Fruit fly (Drosophila melanogaster) whole organism, embryonic: ENCODE data around the gene Vps52.

Source experiments
- Asciz ChIP-seq: fragments of 200-800 bp; sonication (Bioruptor generic); optimal IDR thresholded peaks from 2 replicates; lab custom pipeline; 2017; ENCODE audit warnings: missing biosample characterization, mild to moderate bottlenecking, missing genetic modification characterization, missing genetic modification reagents
- Awh ChIP-seq: fragments of 200-800 bp; sonication (Bioruptor generic); IDR thresholded peaks from 2 replicates; pipeline ENCODE4, ENCODE4 v1.3.6; 2022; ENCODE audit warnings: missing biosample characterization, missing genetic modification characterization
- Bgb ChIP-seq: fragments of 200-800 bp; sonication (Bioruptor generic); IDR thresholded peaks from 2 replicates; pipeline ENCODE4 v1.3.6; 2022; ENCODE audit warnings: missing biosample characterization, missing genetic modification characterization; ENCODE audit not compliant: partially characterized antibody
- CG10267 ChIP-seq: fragments of 200-800 bp; sonication (Bioruptor generic); optimal IDR thresholded peaks from 2 replicates; lab custom pipeline; 2018; ENCODE audit warnings: missing biosample characterization, mild to moderate bottlenecking, missing genetic modification characterization, moderate library complexity
- CG10321 ChIP-seq: fragments of 200-800 bp; sonication (Bioruptor generic); IDR thresholded peaks from 2 replicates; pipeline ENCODE4 v1.3.6; 2022; ENCODE audit warnings: missing biosample characterization, missing genetic modification characterization
- CG10462 ChIP-seq: fragments of 200-800 bp; sonication (Bioruptor generic); optimal IDR thresholded peaks from 2 replicates; lab custom pipeline; 2016; ENCODE audit warnings: missing biosample characterization, missing genetic modification characterization
- CG12659 ChIP-seq: fragments of 200-800 bp; sonication (Bioruptor generic); optimal IDR thresholded peaks from 3 replicates; lab custom pipeline; 2017; ENCODE audit warnings: mild to moderate bottlenecking, missing biosample characterization, missing genetic modification reagents, missing genetic modification characterization
- CG17359 ChIP-seq: fragments of 200-800 bp; sonication (Bioruptor generic); optimal IDR thresholded peaks from 3 replicates; lab custom pipeline; 2018; ENCODE audit warnings: missing biosample characterization, mild to moderate bottlenecking, missing genetic modification characterization, moderate library complexity
- CG18599 ChIP-seq: fragments of 200-800 bp; sonication (Bioruptor generic); optimal IDR thresholded peaks from 3 replicates; lab custom pipeline; 2017; ENCODE audit warnings: missing biosample characterization, missing genetic modification characterization, mild to moderate bottlenecking, moderate library complexity, missing genetic modification reagents
- CG2116 ChIP-seq: fragments of 200-800 bp; sonication (Bioruptor generic); optimal IDR thresholded peaks from 3 replicates; lab custom pipeline; 2018; ENCODE audit warnings: missing biosample characterization, mild to moderate bottlenecking, missing genetic modification characterization
- CG3847 ChIP-seq: fragments of 200-800 bp; sonication (Bioruptor generic); IDR thresholded peaks from 2 replicates; pipeline ENCODE4 v1.3.6; 2022; ENCODE audit warnings: missing biosample characterization, missing genetic modification characterization
- CG4617 ChIP-seq: fragments of 200-800 bp; sonication (Bioruptor generic); optimal IDR thresholded peaks from 3 replicates; lab custom pipeline; 2016; ENCODE audit warnings: missing biosample characterization, missing genetic modification characterization, borderline replicate concordance
- CG9609 ChIP-seq: fragments of 200-800 bp; sonication (Bioruptor generic); optimal IDR thresholded peaks from 3 replicates; lab custom pipeline; 2016; ENCODE audit warnings: missing biosample characterization, missing genetic modification characterization
- CG9797 ChIP-seq: fragments of 200-800 bp; sonication (Bioruptor generic); optimal IDR thresholded peaks from 3 replicates; lab custom pipeline; 2018; ENCODE audit warnings: missing biosample characterization, mild to moderate bottlenecking, missing genetic modification characterization
- CG9932 ChIP-seq: fragments of 200-800 bp; sonication (Bioruptor generic); IDR thresholded peaks from 2 replicates; pipeline ENCODE4 v1.3.6; 2022; ENCODE audit warnings: missing biosample characterization, missing genetic modification characterization
- Dek ChIP-seq: fragments of 200-800 bp; sonication (Bioruptor generic); optimal IDR thresholded peaks from 3 replicates; lab custom pipeline; 2019; ENCODE audit warnings: missing biosample characterization, mild to moderate bottlenecking, missing genetic modification characterization, moderate library complexity
- Dref ChIP-seq: fragments of 200-800 bp; sonication (Bioruptor generic); IDR thresholded peaks from 2 replicates; pipeline ENCODE4 v1.3.6; 2022; ENCODE audit warnings: missing biosample characterization, missing genetic modification characterization
- E2f1 ChIP-seq: fragments of 200-800 bp; sonication (Bioruptor generic); IDR thresholded peaks from 2 replicates; pipeline ENCODE4 v1.3.6; 2022; ENCODE audit warnings: missing biosample characterization, missing genetic modification characterization
- HLH4C ChIP-seq: fragments of 200-800 bp; sonication (Bioruptor generic); IDR thresholded peaks from 3 replicates; pipeline ENCODE4 v1.3.6; 2022; ENCODE audit warnings: missing biosample characterization, missing genetic modification characterization; ENCODE audit not compliant: partially characterized antibody
- HmgZ ChIP-seq: fragments of 200-800 bp; sonication (Bioruptor generic); optimal IDR thresholded peaks from 2 replicates; lab custom pipeline; 2018; ENCODE audit warnings: missing biosample characterization, mild to moderate bottlenecking, missing genetic modification characterization
- Hmr ChIP-seq: fragments of 200-800 bp; sonication (Bioruptor generic); optimal IDR thresholded peaks from 3 replicates; lab custom pipeline; 2017; ENCODE audit warnings: mild to moderate bottlenecking, missing biosample characterization, missing genetic modification reagents, missing genetic modification characterization
- Hr3 ChIP-seq: fragments of 200-800 bp; sonication (Bioruptor generic); optimal IDR thresholded peaks from 3 replicates; lab custom pipeline; 2016; ENCODE audit warnings: missing biosample characterization, missing genetic modification characterization
- Lpt ChIP-seq: fragments of >200 bp; optimal IDR thresholded peaks from 2 replicates; lab custom pipeline; 2018; ENCODE audit warnings: missing biosample characterization, missing genetic modification characterization
- Mad ChIP-seq: fragments of 200-800 bp; sonication (Bioruptor generic); optimal IDR thresholded peaks from 2 replicates; lab custom pipeline; 2016; ENCODE audit warnings: missing biosample characterization, missing genetic modification characterization
- Myb ChIP-seq: fragments of 200-800 bp; sonication (Bioruptor generic); optimal IDR thresholded peaks from 2 replicates; lab custom pipeline; 2016; ENCODE audit warnings: missing biosample characterization, missing genetic modification characterization
- Sin3A ChIP-seq: fragments of >200 bp; optimal IDR thresholded peaks from 2 replicates; lab custom pipeline; 2018
- Xrp1 ChIP-seq: fragments of 200-800 bp; sonication (Bioruptor generic); IDR thresholded peaks from 2 replicates; pipeline ENCODE4 v1.3.6; 2022; ENCODE audit warnings: missing biosample characterization, missing genetic modification characterization
- YL-1 ChIP-seq: fragments of 200-800 bp; sonication (Bioruptor generic); optimal IDR thresholded peaks from 3 replicates; lab custom pipeline; 2017; ENCODE audit warnings: missing biosample characterization, mild to moderate bottlenecking, missing genetic modification characterization
- ato ChIP-seq: fragments of 200-800 bp; sonication (Bioruptor generic); IDR thresholded peaks from 2 replicates; pipeline ENCODE4 v1.3.6; 2022; ENCODE audit warnings: missing biosample characterization, missing genetic modification characterization; ENCODE audit not compliant: partially characterized antibody
- chn ChIP-seq: fragments of 200-800 bp; sonication (Bioruptor generic); optimal IDR thresholded peaks from 2 replicates; lab custom pipeline; 2016; ENCODE audit warnings: missing biosample characterization, missing genetic modification characterization
- ci ChIP-seq: fragments of 200-800 bp; sonication (Bioruptor generic); IDR thresholded peaks from 3 replicates; pipeline ENCODE4 v1.3.6; 2022; ENCODE audit warnings: missing biosample characterization, missing genetic modification characterization
- dm ChIP-seq: fragments of 200-800 bp; sonication (Bioruptor generic); optimal IDR thresholded peaks from 3 replicates; lab custom pipeline; 2016; ENCODE audit warnings: missing biosample characterization, missing genetic modification characterization
- dpn ChIP-seq, 2 experiments: fragments of 200-800 bp; sonication (Bioruptor generic); optimal IDR thresholded peaks; 3 replicates each; lab custom pipeline; 2016; ENCODE audit warnings: missing biosample characterization in 2 of 2, missing genetic modification characterization in 2 of 2
- gem ChIP-seq: fragments of 200-800 bp; sonication (Bioruptor generic); optimal IDR thresholded peaks from 2 replicates; lab custom pipeline; 2019; ENCODE audit warnings: missing biosample characterization, mild to moderate bottlenecking, missing genetic modification characterization, moderate library complexity
- hkb ChIP-seq, 2 experiments: fragments of 200-800 bp in 1 of 2; fragments of >200 bp in 1 of 2; sonication (Bioruptor generic) in 1 of 2; IDR thresholded peaks in 1 of 2; optimal IDR thresholded peaks in 1 of 2; 2 replicates each; pipeline versions ENCODE4 v1.3.6 to Lab custom; 2017 to 2022; ENCODE audit warnings: missing biosample characterization in 1 of 2, missing genetic modification characterization in 1 of 2
- inv ChIP-seq: fragments of 200-800 bp; sonication (Bioruptor generic); IDR thresholded peaks from 2 replicates; pipeline ENCODE4 v1.3.6; 2022; ENCODE audit warnings: missing biosample characterization, missing genetic modification characterization; ENCODE audit not compliant: partially characterized antibody
- jumu ChIP-seq: fragments of 200-800 bp; sonication (Bioruptor generic); optimal IDR thresholded peaks from 3 replicates; lab custom pipeline; 2016; ENCODE audit warnings: missing biosample characterization, missing genetic modification characterization
- lola ChIP-seq, 3 experiments: fragments of >200 bp in 2 of 3; fragments of 200-800 bp in 1 of 3; sonication (Bioruptor generic) in 1 of 3; optimal IDR thresholded peaks; 2 replicates each; lab custom pipeline; 2017 to 2019; ENCODE audit warnings: missing biosample characterization in 3 of 3, missing genetic modification characterization in 3 of 3, mild to moderate bottlenecking in 1 of 3, moderate library complexity in 1 of 3
- nmo ChIP-seq: fragments of 200-800 bp; sonication (Bioruptor generic); optimal IDR thresholded peaks from 2 replicates; lab custom pipeline; 2018; ENCODE audit warnings: missing biosample characterization, mild to moderate bottlenecking, missing genetic modification characterization, moderate library complexity
- pzg ChIP-seq: fragments of 200-800 bp; sonication (Bioruptor generic); optimal IDR thresholded peaks from 3 replicates; lab custom pipeline; 2018; ENCODE audit warnings: missing biosample characterization, mild to moderate bottlenecking, missing genetic modification characterization, moderate library complexity
- row ChIP-seq: fragments of 200-800 bp; sonication (Bioruptor generic); IDR thresholded peaks from 3 replicates; pipeline ENCODE4 v1.3.6; 2022; ENCODE audit warnings: missing biosample characterization, missing genetic modification characterization
- sens ChIP-seq: fragments of 200-800 bp; sonication (Bioruptor generic); peaks from one replicate; lab custom pipeline; 2016; ENCODE audit warnings: missing biosample characterization, missing genetic modification characterization
- sna ChIP-seq: fragments of 200-800 bp; sonication (Bioruptor generic); IDR thresholded peaks from 2 replicates; pipeline ENCODE4 v1.3.6; 2022; ENCODE audit warnings: missing biosample characterization, missing genetic modification characterization; ENCODE audit not compliant: partially characterized antibody
- toy ChIP-seq: fragments of 200-800 bp; sonication (Bioruptor generic); IDR thresholded peaks from 2 replicates; pipeline ENCODE4 v1.3.6; 2022; ENCODE audit warnings: missing biosample characterization, missing genetic modification characterization
- ttk ChIP-seq: fragments of 200-800 bp; sonication (Bioruptor generic); IDR thresholded peaks from 2 replicates; pipeline ENCODE4 v2.1.2; 2022; ENCODE audit warnings: missing biosample characterization, missing genetic modification characterization
- zen2 ChIP-seq: fragments of 200-800 bp; sonication (Bioruptor generic); IDR thresholded peaks from 3 replicates; pipeline ENCODE4 v1.3.6; 2022; ENCODE audit warnings: missing biosample characterization, missing genetic modification characterization; ENCODE audit not compliant: partially characterized antibody
- zfh1 ChIP-seq: fragments of 200-800 bp; sonication (Bioruptor generic); IDR thresholded peaks from 3 replicates; pipeline ENCODE4 v1.3.6; 2022; ENCODE audit warnings: missing biosample characterization, missing genetic modification characterization

The Vps52 gene

dm6 chr2L:5541935-5542685 is 18.4 kb upstream of the Vps52 start, which contains the start of the genes Hel25E and Lam (continued):
- TF ChIP-seq Awh (GFP tag; lab: Robert Waterston, UW) (no peak), Mad (GFP tag; lab: Kevin White, UChicago) (peak; percentile 42), Hr3 (GFP tag; lab: Kevin White, UChicago) (peak; percentile 91), Hmr (peak; percentile 51), Bgb (GFP tag; lab: Robert Waterston, UW) (peak; percentile 83), ttk (GFP tag; lab: Robert Waterston, UW) (no peak), HmgZ (tag; lab: Kevin White, UChicago) (peak; percentile 58), toy (GFP tag; lab: Robert Waterston, UW) (no peak), nmo (peak; percentile 75), CG18599 (GFP tag; lab: Kevin White, UChicago) (no peak), CG9932 (GFP tag; lab: Robert Waterston, UW) (peak; percentile 35; the same call in 1 of the 2 replicates), ci (GFP tag; lab: Robert Waterston, UW) (no peak), jumu (peak; percentile 26), CG10321 (0 out of 2 replicates have a peak, but pooled peaks have one; percentile 16), Asciz (no peak), row (peak; percentile 71), lola (GFP tag; optimal IDR thresholded peaks at IDR 0.05; lab: Kevin White, UChicago) (peak in 1 of 3 experiments; percentile 24), CG17359 (peak; percentile 94), E2f1 (GFP tag; lab: Robert Waterston, UW) (peak; percentile 14; the same call in 1 of the 2 replicates), CG10267 (tag; lab: Kevin White, UChicago) (peak; percentile 69), zen2 (GFP tag; lab: Robert Waterston, UW) (peak; percentile 85), Lpt (GFP tag; lab: Kevin White, UChicago) (no peak), zfh1 (GFP tag; lab: Robert Waterston, UW) (no peak), pzg (GFP tag; lab: Kevin White, UChicago) (peak; percentile 78), dm (GFP tag; lab: Kevin White, UChicago) (peak; percentile 16), CG9797 (GFP tag; lab: Kevin White, UChicago) (peak; percentile 98), inv (peak; percentile 81), CG3847 (peak; percentile 69), CG9609 (GFP tag; lab: Kevin White, UChicago) (peak; percentile 22), dpn (GFP tag; optimal IDR thresholded peaks at IDR 0.05; lab: Kevin White, UChicago) (peak in 1 of 2 experiments; percentile 11), Dek (tag; lab: Kevin White, UChicago) (peak; percentile 17), Dref (GFP tag; lab: Robert Waterston, UW) (peak; percentile 81), sens (GFP tag; lab: Kevin White, UChicago) (peak; percentile 92), chn (peak; percentile 24), hkb (optimal IDR thresholded peaks at IDR 0.05; lab: Kevin White, UChicago) (peak; percentile 69), hkb (GFP tag; IDR thresholded peaks at IDR 0.05; lab: Robert Waterston, UW) (no peak), Myb (GFP tag; lab: Kevin White, UChicago) (peak; percentile 43), Sin3A (lab: Kevin White, UChicago) (peak; percentile 98), sna (GFP tag; lab: Robert Waterston, UW) (peak; percentile 93), CG10462 (no peak), CG12659 (GFP tag; lab: Kevin White, UChicago) (peak; percentile 61), HLH4C (GFP tag; lab: Robert Waterston, UW) (peak; percentile 81), ato (GFP tag; lab: Robert Waterston, UW) (peak; percentile 83), CG4617 (GFP tag; lab: Kevin White, UChicago) (peak; percentile 19), Xrp1 (no peak), gem (tag; lab: Kevin White, UChicago) (no peak), YL-1 (peak; percentile 58), CG2116 (peak; percentile 89)
